Worm (Caenorhabditis elegans): Measurements from ENCODE around the gene phf-33.

phf-33 gene

ce11 chrX:13278876-13279275, at the start of gene phf-33:
TSS of gene phf-33 (minus strand) at chrX:13278976.
- TF ChIP-seq F39B2.1 (GFP tag; IDR thresholded peaks at IDR 0.05) (no peak), ztf-6 (GFP tag; IDR thresholded peaks at IDR 0.05) (no peak), ztf-3 (GFP tag; optimal IDR thresholded peaks at IDR 0.05) (no peak), lin-26 (GFP tag; IDR thresholded peaks at IDR 0.05) (no peak), egl-18 (GFP tag; IDR thresholded peaks at IDR 0.05) (no peak), zfh-2 (GFP tag; conservative IDR thresholded peaks at IDR 0.05) (no peak), attf-5 (GFP tag; optimal IDR thresholded peaks at IDR 0.05) (no peak), nfya-1 (tag; optimal IDR thresholded peaks at IDR 0.05; ENCODE audit: borderline replicate concordance, insufficient read depth) (no peak), bed-1 (GFP tag; IDR thresholded peaks at IDR 0.05) (no peak), tbx-9 (tag; optimal IDR thresholded peaks at IDR 0.05; ENCODE audit: borderline replicate concordance) (no peak), dox-1 (GFP tag; IDR thresholded peaks at IDR 0.05) (no peak), chd-7 (tag; optimal IDR thresholded peaks at IDR 0.05) (no peak), F52B5.7 (tag; optimal IDR thresholded peaks at IDR 0.05) (no peak), fkh-3 (tag; optimal IDR thresholded peaks at IDR 0.05) (no peak), pha-4 (tag; optimal IDR thresholded peaks at IDR 0.05) (no peak), mes-4 (tag; optimal IDR thresholded peaks at IDR 0.05) (no peak), lag-1 (GFP tag; IDR thresholded peaks at IDR 0.05) (no peak), xnd-1 (tag; optimal IDR thresholded peaks at IDR 0.05) (no peak), Y56A3A.18 (GFP tag; IDR thresholded peaks at IDR 0.05) (no peak)

ce11 chrX:13328034-13328433, 49.3 kb upstream of the phf-33 start, which contains the start of gene sir-2.2:
TSS of gene sir-2.2 (plus strand) at chrX:13328067.
- no peak for TF ChIP-seq cebp-1 (GFP tag; IDR thresholded peaks at IDR 0.05)
- TF ChIP-seq cebp-1 (tag; optimal IDR thresholded peaks at IDR 0.05), result peak; percentile 8
- TF ChIP-seq nfyb-1 (GFP tag; IDR thresholded peaks at IDR 0.05), result no peak
- no peak for TF ChIP-seq F22D6.2 (tag; optimal IDR thresholded peaks at IDR 0.05)
- TF ChIP-seq K12H6.12 (tag; optimal IDR thresholded peaks at IDR 0.05), result no peak
- TF ChIP-seq nhr-80 (tag; optimal IDR thresholded peaks at IDR 0.05), result peak; percentile 64
- TF ChIP-seq mel-28 (tag; optimal IDR thresholded peaks at IDR 0.05; ENCODE audit: borderline replicate concordance), result no peak
- TF ChIP-seq hrde-1 (tag; optimal IDR thresholded peaks at IDR 0.05; ENCODE audit: borderline replicate concordance), result no peak
- peak in 1 of 2 experiments; percentile 4 for TF ChIP-seq let-607 (tag; optimal IDR thresholded peaks at IDR 0.05)
- TF ChIP-seq tbp1 (GFP tag; optimal IDR thresholded peaks at IDR 0.05), result peak; percentile 1
- TF ChIP-seq F23B12.7 (tag; optimal IDR thresholded peaks at IDR 0.05; ENCODE audit: insufficient read depth), result no peak
- no peak for TF ChIP-seq F49E8.2 (tag; optimal IDR thresholded peaks at IDR 0.05; ENCODE audit: insufficient read depth)
- TF ChIP-seq K11D2.4 (GFP tag; IDR thresholded peaks at IDR 0.05), result 0 out of 2 replicates have a peak, but pooled peaks have one; percentile 14
- TF ChIP-seq unc-62 (GFP tag; optimal IDR thresholded peaks at IDR 0.05), result no peak
- TF ChIP-seq lin-35 (GFP tag; optimal IDR thresholded peaks at IDR 0.05), result no peak
- TF ChIP-seq madf-6 (GFP tag; IDR thresholded peaks at IDR 0.05), result no peak
- TF ChIP-seq Y53F4B.3 (GFP tag; IDR thresholded peaks at IDR 0.05), result no peak

ce11 chrX:13325039-13325438, 46.3 kb upstream of the phf-33 start:
- TF ChIP-seq cebp-2 (GFP tag; IDR thresholded peaks at IDR 0.05) (no peak), F22D6.2 (tag; optimal IDR thresholded peaks at IDR 0.05) (no peak), K12H6.12 (tag; optimal IDR thresholded peaks at IDR 0.05) (no peak), somi-1 (GFP tag; optimal IDR thresholded peaks at IDR 0.05) (peak; percentile 30), F55B11.4 (tag; optimal IDR thresholded peaks at IDR 0.05; ENCODE audit: borderline replicate concordance, insufficient read depth) (no peak)
